Worm (Caenorhabditis elegans) whole organism, midembryonic: ENCODE measurements around the gene AH9.3.

Experiments used
- T22C8.4 ChIP-seq: fragments of 200-800 bp; sonication (Bioruptor generic); IDR thresholded peaks from 2 replicates; pipeline ENCODE4 v1.3.6; 2022; ENCODE audit warnings: missing genetic modification characterization, missing compliant biosample characterization
- cog-1 ChIP-seq: sonication (generic microtip); optimal IDR thresholded peaks from 2 replicates; lab custom pipeline; 2016; ENCODE audit warnings: missing genetic modification characterization, missing compliant biosample characterization
- flt-1 ChIP-seq: fragments of 200-800 bp; sonication (Bioruptor generic); IDR thresholded peaks from 2 replicates; pipeline ENCODE4 v1.3.6; 2022; ENCODE audit warnings: missing genetic modification characterization, missing compliant biosample characterization
- klf-2 ChIP-seq: fragments of 200-800 bp; sonication (Bioruptor generic); conservative IDR thresholded peaks from 2 replicates; pipeline ENCODE4 v1.3.6; 2022; ENCODE audit warnings: missing genetic modification reagents, missing genetic modification characterization, missing compliant biosample characterization
- med-1 ChIP-seq: sonication (generic microtip); optimal IDR thresholded peaks from 2 replicates; lab custom pipeline; 2017; ENCODE audit warnings: missing genetic modification characterization, mild to moderate bottlenecking, missing compliant biosample characterization, antibody characterized with exemption, missing genetic modification reagents; ENCODE audit not compliant: insufficient read depth
- ref-1 ChIP-seq: fragments of 200-800 bp; sonication (Bioruptor generic); conservative IDR thresholded peaks from 2 replicates; pipeline ENCODE4 v1.3.6; 2022; ENCODE audit warnings: missing genetic modification reagents, missing genetic modification characterization, missing compliant biosample characterization
- tab-1 ChIP-seq: fragments of 200-800 bp; sonication (Bioruptor generic); IDR thresholded peaks from 2 replicates; pipeline ENCODE4 v1.3.6; 2022; ENCODE audit warnings: missing genetic modification characterization, missing compliant biosample characterization
- ztf-23 ChIP-seq: fragments of 200-800 bp; sonication (Bioruptor generic); IDR thresholded peaks from 2 replicates; pipeline ENCODE4 v1.3.6; 2022; ENCODE audit warnings: missing genetic modification reagents, missing genetic modification characterization, missing compliant biosample characterization
- ztf-29 ChIP-seq: fragments of 200-800 bp; sonication (Bioruptor generic); IDR thresholded peaks from 2 replicates; pipeline ENCODE4 v1.3.6; 2022; ENCODE audit warnings: missing genetic modification reagents, missing genetic modification characterization, missing compliant biosample characterization

AH9.3 gene

ce11 chrX:2219006-2219405 is 41.9 kb downstream of the AH9.3 start:
- TF ChIP-seq ztf-29 (no peak), klf-2 (no peak), med-1 (no peak), ref-1 (GFP tag; lab: Robert Waterston, UW) (no peak), T22C8.4 (GFP tag; lab: Robert Waterston, UW) (no peak), cog-1 (tag; lab: Kevin White, UChicago) (no peak), ztf-23 (GFP tag; lab: Robert Waterston, UW) (no peak), tab-1 (no peak), flt-1 (GFP tag; lab: Robert Waterston, UW) (no peak)

- 0 out of 2 replicates have a peak, but pooled peaks have one; percentile 41 for TF ChIP-seq klf-2
- no peak for TF ChIP-seq ztf-29
- no peak for TF ChIP-seq ztf-23 (GFP tag; lab: Robert Waterston, UW)
- no peak for TF ChIP-seq tab-1
Measured at ce11 chrX:2216662-2217061, 44.2 kb downstream of the AH9.3 start.

DNA sequence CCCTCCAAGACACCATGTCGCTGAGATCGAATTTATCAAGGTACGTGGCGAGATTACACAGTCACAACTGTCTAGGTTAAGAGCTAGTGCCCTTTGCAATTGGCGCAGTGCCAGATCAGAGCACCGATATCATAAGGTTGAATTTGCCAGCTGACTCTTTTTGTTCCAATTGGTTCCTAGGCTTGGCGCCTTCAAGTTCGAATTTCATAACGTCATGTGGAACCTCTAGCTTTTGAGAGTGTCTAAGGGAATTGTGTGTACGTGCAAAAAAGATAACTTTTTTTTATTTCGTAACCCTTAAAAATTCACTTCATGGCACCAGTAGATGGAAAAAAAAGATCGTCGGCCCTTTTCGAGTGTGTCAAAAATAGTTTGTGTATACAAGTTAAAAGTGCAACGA is 44.7 kb downstream of the AH9.3 start:
- TF ChIP-seq tab-1 (no peak), klf-2 (no peak), ztf-29 (no peak), cog-1 (tag; lab: Kevin White, UChicago) (no peak), T22C8.4 (GFP tag; lab: Robert Waterston, UW) (no peak), ref-1 (GFP tag; lab: Robert Waterston, UW) (no peak), ztf-23 (GFP tag; lab: Robert Waterston, UW) (no peak), med-1 (no peak), flt-1 (GFP tag; lab: Robert Waterston, UW) (no peak)

ce11 chrX:2215108-2215507 is 45.8 kb downstream of the AH9.3 start:
- TF ChIP-seq T22C8.4 (GFP tag; lab: Robert Waterston, UW), result no peak
- no peak for TF ChIP-seq med-1
- no peak for TF ChIP-seq ztf-23 (GFP tag; lab: Robert Waterston, UW)
- no peak for TF ChIP-seq cog-1 (tag; lab: Kevin White, UChicago)
- TF ChIP-seq ref-1 (GFP tag; lab: Robert Waterston, UW), result no peak
- TF ChIP-seq klf-2, result no peak
- no peak for TF ChIP-seq ztf-29
- no peak; the same call in 1 of the 2 replicates for TF ChIP-seq flt-1 (GFP tag; lab: Robert Waterston, UW)
- TF ChIP-seq tab-1, result no peak

DNA sequence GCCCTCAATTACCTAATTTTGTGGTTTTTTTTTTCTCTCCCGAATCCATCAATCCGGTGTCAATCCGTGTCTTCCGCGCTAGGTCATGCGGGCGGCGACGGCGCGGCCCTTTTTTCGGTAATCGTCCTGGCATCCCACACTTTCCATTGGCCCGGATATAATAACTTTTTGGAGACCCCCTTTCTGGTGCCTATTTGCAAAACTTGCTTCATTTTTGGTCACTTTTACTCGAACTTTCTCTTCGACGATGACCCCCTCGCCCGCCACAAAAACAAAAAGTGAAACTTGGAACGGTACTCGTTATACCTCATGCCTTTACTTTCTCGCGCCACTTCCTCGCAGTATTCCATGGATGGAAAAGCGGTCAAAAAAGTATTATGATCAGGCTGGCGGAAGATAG is 46.4 kb downstream of the AH9.3 start:
- no peak for TF ChIP-seq med-1
- TF ChIP-seq klf-2, result no peak
- no peak for TF ChIP-seq ztf-29
- no peak for TF ChIP-seq ref-1 (GFP tag; lab: Robert Waterston, UW)
- TF ChIP-seq T22C8.4 (GFP tag; lab: Robert Waterston, UW), result no peak
- no peak for TF ChIP-seq ztf-23 (GFP tag; lab: Robert Waterston, UW)
- TF ChIP-seq tab-1, result no peak
- no peak for TF ChIP-seq cog-1 (tag; lab: Kevin White, UChicago)
- no peak for TF ChIP-seq flt-1 (GFP tag; lab: Robert Waterston, UW)

ce11 chrX:2213400-2214362 is 47.2 kb downstream of the AH9.3 start:
- TF ChIP-seq ztf-23 (GFP tag; lab: Robert Waterston, UW), result 0 out of 2 replicates have a peak, but pooled peaks have one; percentile 13
- TF ChIP-seq ref-1 (GFP tag; lab: Robert Waterston, UW), result no peak

DNA sequence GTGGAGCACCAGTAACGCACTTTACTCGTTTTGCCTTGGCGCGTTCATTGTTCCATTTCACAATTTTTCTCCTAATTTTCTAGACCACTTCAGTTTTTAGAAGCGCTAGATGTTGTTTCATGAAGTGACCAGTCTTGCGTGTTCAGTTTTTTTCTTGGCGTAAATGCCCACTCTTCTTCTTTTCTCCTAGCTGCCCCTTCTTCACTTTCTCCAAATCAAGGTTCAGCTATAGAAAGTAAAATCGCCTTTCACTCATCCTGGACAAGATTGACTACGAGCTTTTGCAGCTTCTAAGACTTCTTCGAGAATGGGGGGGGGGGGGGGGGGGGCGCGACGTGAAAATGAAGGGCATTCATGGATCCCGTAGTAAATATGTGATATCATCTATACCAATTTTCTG is 48.2 kb downstream of the AH9.3 start:
- TF ChIP-seq ztf-23 (GFP tag; lab: Robert Waterston, UW), result no peak
- TF ChIP-seq flt-1 (GFP tag; lab: Robert Waterston, UW), result no peak
- no peak for TF ChIP-seq cog-1 (tag; lab: Kevin White, UChicago)
- TF ChIP-seq ref-1 (GFP tag; lab: Robert Waterston, UW), result no peak
- no peak for TF ChIP-seq klf-2
- no peak for TF ChIP-seq tab-1
- TF ChIP-seq ztf-29, result no peak
- no peak for TF ChIP-seq med-1
- no peak for TF ChIP-seq T22C8.4 (GFP tag; lab: Robert Waterston, UW)

ce11 chrX:2212141-2212540 is 48.8 kb downstream of the AH9.3 start:
- TF ChIP-seq tab-1 (no peak), ztf-29 (no peak), med-1 (no peak), ref-1 (GFP tag; lab: Robert Waterston, UW) (no peak), T22C8.4 (GFP tag; lab: Robert Waterston, UW) (no peak), cog-1 (tag; lab: Kevin White, UChicago) (no peak), ztf-23 (GFP tag; lab: Robert Waterston, UW) (no peak), klf-2 (no peak), flt-1 (GFP tag; lab: Robert Waterston, UW) (no peak)

ce11 chrX:2210751-2211150 is 50.2 kb downstream of the AH9.3 start, which contains the start of gene peb-1:
Gene peb-1 (plus strand): TSS chrX:2211051.
- no peak for TF ChIP-seq cog-1 (tag; lab: Kevin White, UChicago)
- no peak for TF ChIP-seq ztf-29
- no peak for TF ChIP-seq ztf-23 (GFP tag; lab: Robert Waterston, UW)
- no peak for TF ChIP-seq tab-1
- TF ChIP-seq flt-1 (GFP tag; lab: Robert Waterston, UW), result no peak
- TF ChIP-seq med-1, result no peak
- no peak for TF ChIP-seq klf-2

DNA sequence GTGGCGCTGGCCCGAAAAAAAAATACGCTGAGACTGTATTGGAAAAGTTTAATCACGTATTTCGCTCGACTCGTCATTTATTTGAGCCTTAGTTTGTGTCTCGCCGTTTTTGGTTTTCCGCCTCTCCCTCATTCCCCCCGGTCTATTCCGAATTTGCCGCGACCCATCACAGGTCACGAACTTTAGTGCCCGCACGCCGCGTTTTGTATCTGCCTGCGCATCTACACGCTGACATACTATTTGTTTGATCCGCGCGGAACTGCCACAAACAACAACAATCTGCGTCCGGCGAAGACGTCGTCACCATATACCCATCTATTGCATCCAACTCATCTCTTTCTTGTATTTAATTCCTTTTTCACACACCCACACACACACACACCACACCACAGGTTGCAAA is 50.7 kb downstream of the AH9.3 start:
- TF ChIP-seq ref-1 (GFP tag; lab: Robert Waterston, UW) (no peak), flt-1 (GFP tag; lab: Robert Waterston, UW) (no peak), cog-1 (tag; lab: Kevin White, UChicago) (no peak), ztf-23 (GFP tag; lab: Robert Waterston, UW) (no peak), ztf-29 (no peak)
